Fruit fly (Drosophila melanogaster): ENCODE results near the gene Tcs4.

- 0 out of 2 replicates have a peak, but pooled peaks have one; percentile 34 for TF ChIP-seq rn (GFP tag; IDR thresholded peaks at IDR 0.05)
- peak; percentile 25; the same call in 1 of the 2 replicates for TF ChIP-seq CG32121 (GFP tag; IDR thresholded peaks at IDR 0.05)
- peak; percentile 38 for TF ChIP-seq CG17806 (tag; optimal IDR thresholded peaks at IDR 0.05)
- no peak for TF ChIP-seq D1 (tag; optimal IDR thresholded peaks at IDR 0.05)
- TF ChIP-seq CG4496 (GFP tag; IDR thresholded peaks at IDR 0.05) = peak; percentile 75
Measured at dm6 chrX:19666991-19667409, 34.6 kb downstream of the Tcs4 start, which contains the start of gene Zw.

Measured in whole organism, pupa.